Worm (Caenorhabditis elegans) whole organism, young adult: Measurements from ENCODE around the gene sca-1.

Experiments
- F37B4.10 ChIP-seq: fragments of 200-800 bp; sonication (Bioruptor generic); IDR thresholded peaks from 2 replicates; pipeline ENCODE4 v1.3.6; 2022; ENCODE audit warnings: missing genetic modification characterization, missing compliant biosample characterization
- bed-2 ChIP-seq: fragments of 200-800 bp; sonication (Bioruptor generic); IDR thresholded peaks from 2 replicates; pipeline ENCODE4 v1.3.6; 2022; ENCODE audit warnings: missing genetic modification reagents, missing genetic modification characterization, missing compliant biosample characterization
- chd-7 ChIP-seq: sonication (generic microtip); optimal IDR thresholded peaks from 2 replicates; lab custom pipeline; 2016; ENCODE audit warnings: mild to moderate bottlenecking, missing genetic modification characterization, moderate library complexity, missing compliant biosample characterization
- pha-4 ChIP-seq: fragments of 150-350 bp; sonication (generic microtip); optimal IDR thresholded peaks from 2 replicates; lab custom pipeline; 2014; ENCODE audit warnings: missing biosample characterization, missing genetic modification reagents, missing genetic modification characterization
- tlf-1 ChIP-seq: fragments of 200-800 bp; sonication (Bioruptor generic); optimal IDR thresholded peaks from 2 replicates; lab custom pipeline; 2018; ENCODE audit warnings: mild to moderate bottlenecking, missing genetic modification characterization, missing compliant biosample characterization

ce11 chrIII:10794049-10794448, 22.6 kb downstream of the sca-1 start, which contains the start of gene clec-163:
- no peak for TF ChIP-seq bed-2 (GFP tag; lab: Robert Waterston, UW)
- TF ChIP-seq chd-7 (tag; lab: Kevin White, UChicago): no peak
- no peak for TF ChIP-seq tlf-1 (GFP tag; lab: Kevin White, UChicago)
- no peak for TF ChIP-seq pha-4 (tag; lab: Kevin White, UChicago)
- TF ChIP-seq F37B4.10: no peak
